Worm (Caenorhabditis elegans): Measurements from ENCODE around the gene F54F2.7.

Gene F54F2.7

DNA sequence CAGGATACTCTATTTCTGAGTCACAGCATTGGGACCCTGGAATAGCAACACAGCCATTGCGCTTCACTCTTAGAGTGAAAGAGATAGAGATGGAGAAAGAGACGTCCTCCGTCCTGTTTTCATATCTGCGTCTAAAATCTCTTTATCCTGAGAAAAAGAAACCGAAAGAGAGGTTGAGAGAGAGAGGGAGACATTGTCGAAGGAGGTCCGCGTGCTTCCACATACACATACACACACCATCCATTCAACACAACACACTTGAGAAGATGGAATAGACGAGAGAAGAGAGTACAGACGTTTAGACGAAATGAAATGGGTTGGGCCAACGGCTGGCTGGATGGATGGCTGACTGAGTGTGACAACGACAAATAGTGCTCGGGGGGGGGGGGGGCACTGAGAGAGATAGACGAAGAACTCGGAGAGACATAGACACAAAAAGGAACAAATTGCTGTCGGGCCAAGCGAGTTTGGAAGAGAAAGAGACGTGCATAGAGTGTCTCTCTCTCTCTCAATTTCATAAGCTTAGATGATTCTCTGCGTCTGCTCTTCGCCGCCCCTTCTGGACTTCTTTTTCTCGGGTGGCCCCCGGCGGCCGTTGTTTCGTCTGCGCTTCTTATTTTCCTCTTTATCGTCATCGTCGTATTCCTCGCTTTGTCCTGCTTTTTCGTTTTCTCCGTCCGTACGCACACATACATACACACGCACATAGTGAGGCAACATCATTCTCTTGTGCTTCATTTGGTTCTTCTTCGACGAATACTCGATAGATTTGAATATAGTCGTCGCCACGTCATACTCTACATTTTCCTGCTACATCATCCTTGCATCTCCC, 7.0 kb downstream of the F54F2.7 start, which contains the start of gene F54F2.6 (continued):
- TF ChIP-seq ets-4 (GFP tag; optimal IDR thresholded peaks at IDR 0.05) (peak; percentile 42), tlf-1 (GFP tag; optimal IDR thresholded peaks at IDR 0.05) (peak; percentile 16), C06A6.2 (GFP tag; conservative IDR thresholded peaks at IDR 0.05) (peak; percentile 57), cebp-1 (GFP tag; IDR thresholded peaks at IDR 0.05) (peak; percentile 60), cebp-1 (tag; optimal IDR thresholded peaks at IDR 0.05) (peak; percentile 91), chd-7 (tag; optimal IDR thresholded peaks at IDR 0.05) (peak; percentile 82), ztf-26 (tag; optimal IDR thresholded peaks at IDR 0.05) (peak; percentile 51), ama-1 (optimal IDR thresholded peaks at IDR 0.05) (no peak), ama-1 (GFP tag; optimal IDR thresholded peaks at IDR 0.05) (peak in 1 of 2 experiments; percentile 23), Y53F4B.3 (GFP tag; IDR thresholded peaks at IDR 0.05) (no peak), mcd-1 (GFP tag; IDR thresholded peaks at IDR 0.05) (peak; percentile 59), egl-18 (GFP tag; IDR thresholded peaks at IDR 0.05) (0 out of 2 replicates have a peak, but pooled peaks have one; percentile 8), dox-1 (GFP tag; IDR thresholded peaks at IDR 0.05) (peak; percentile 77), Y79H2A.3 (GFP tag; conservative IDR thresholded peaks at IDR 0.05) (no peak), efl-1 (GFP tag; optimal IDR thresholded peaks at IDR 0.05) (no peak), die-1 (tag; optimal IDR thresholded peaks at IDR 0.05) (no peak), tbp1 (GFP tag; optimal IDR thresholded peaks at IDR 0.05) (no peak), snpc-1.3 (tag; optimal IDR thresholded peaks at IDR 0.05; ENCODE audit: insufficient read depth) (no peak), F10E7.11 (tag; optimal IDR thresholded peaks at IDR 0.05) (peak; percentile 9), egl-44 (GFP tag; IDR thresholded peaks at IDR 0.05) (peak; percentile 69; the same call in 1 of the 2 replicates), F37B4.10 (GFP tag; IDR thresholded peaks at IDR 0.05) (0 out of 2 replicates have a peak, but pooled peaks have one; percentile 9), athp-1 (tag; optimal IDR thresholded peaks at IDR 0.05) (peak; percentile 1), nhr-80 (tag; optimal IDR thresholded peaks at IDR 0.05) (peak; percentile 61), C17E4.6 (GFP tag; IDR thresholded peaks at IDR 0.05) (0 out of 2 replicates have a peak, but pooled peaks have one; percentile 32), ztf-3 (GFP tag; optimal IDR thresholded peaks at IDR 0.05) (peak; percentile 53), madf-10 (tag; optimal IDR thresholded peaks at IDR 0.05) (peak; percentile 42), ZK185.1 (tag; optimal IDR thresholded peaks at IDR 0.05; ENCODE audit: poor library complexity, severe bottlenecking) (peak; percentile 52), somi-1 (GFP tag; optimal IDR thresholded peaks at IDR 0.05) (peak; percentile 91), F57C9.4 (tag; optimal IDR thresholded peaks at IDR 0.05) (no peak), ceh-91 (GFP tag; IDR thresholded peaks at IDR 0.05) (no peak), let-607 (tag; optimal IDR thresholded peaks at IDR 0.05) (peak in 1 of 2 experiments; percentile 36), hmg-20 (GFP tag; IDR thresholded peaks at IDR 0.05) (no peak), sptf-2 (GFP tag; optimal IDR thresholded peaks at IDR 0.05) (no peak), pbrm-1 (GFP tag; IDR thresholded peaks at IDR 0.05) (0 out of 2 replicates have a peak, but pooled peaks have one; percentile 10), atf-7 (tag; optimal IDR thresholded peaks at IDR 0.05) (peak; percentile 81), dpff-1 (tag; optimal IDR thresholded peaks at IDR 0.05) (peak; percentile 20), B0336.3 (GFP tag; IDR thresholded peaks at IDR 0.05) (peak; percentile 77), lin-35 (GFP tag; optimal IDR thresholded peaks at IDR 0.05) (peak in 1 of 3 experiments; percentile 78), ceh-100 (GFP tag; IDR thresholded peaks at IDR 0.05) (no peak), K11D2.4 (GFP tag; IDR thresholded peaks at IDR 0.05) (peak; percentile 73; the same call in 1 of the 2 replicates)
